Worm (Caenorhabditis elegans): ENCODE data around the gene vps-24.

DNA sequence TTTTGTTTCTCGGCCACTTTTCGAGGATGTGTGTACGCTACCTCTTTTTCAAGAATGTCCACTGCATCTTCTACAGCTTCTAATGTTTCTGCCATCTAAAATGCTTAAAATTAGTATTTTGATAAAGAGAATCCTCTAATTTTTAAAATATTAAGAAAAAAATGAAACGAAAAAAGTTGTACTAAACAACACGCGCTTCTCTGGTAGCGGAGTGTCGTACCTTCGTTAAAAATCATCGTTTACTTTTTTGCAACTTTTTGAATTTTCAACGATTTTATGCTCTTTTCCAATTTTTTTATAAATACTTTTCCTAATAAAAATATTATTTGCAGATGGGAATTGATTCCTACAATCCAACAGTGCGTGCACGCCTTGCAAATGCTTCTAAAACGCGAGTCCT lies 48.1 kb upstream of the vps-24 start, which contains the start of the genes gldi-11 and ZK546.2:
- TF ChIP-seq snpc-4 (tag; optimal IDR thresholded peaks at IDR 0.05) = no peak
- TF ChIP-seq ama-1 (optimal IDR thresholded peaks at IDR 0.05) = no peak
